Worm (Caenorhabditis elegans) whole organism, L2 larva: Measurements from ENCODE around the gene F56A8.9.

ENCODE experiments used
- blmp-1 ChIP-seq: sonication (generic microtip); optimal IDR thresholded peaks from 2 replicates; lab custom pipeline; 2017; ENCODE audit warnings: missing genetic modification characterization, mild to moderate bottlenecking, missing compliant biosample characterization, antibody characterized with exemption, moderate library complexity; ENCODE audit not compliant: insufficient read depth
- ceh-82 ChIP-seq: fragments of 150-350 bp; optimal IDR thresholded peaks from 2 replicates; lab custom pipeline; 2014; ENCODE audit warnings: missing biosample characterization, missing genetic modification characterization
- lsy-2 ChIP-seq, 2 experiments: fragments of 150-350 bp in 1 of 2; sonication (generic microtip) in 1 of 2; optimal IDR thresholded peaks; 2 replicates each; lab custom pipeline; 2014 to 2017; ENCODE audit warnings: missing biosample characterization in 2 of 2, missing genetic modification characterization in 2 of 2
- mab-5 ChIP-seq: fragments of 150-350 bp; optimal IDR thresholded peaks from 2 replicates; lab custom pipeline; 2014; ENCODE audit warnings: missing biosample characterization, missing genetic modification characterization
- nhr-237 ChIP-seq: fragments of 150-350 bp; optimal IDR thresholded peaks from 2 replicates; lab custom pipeline; 2014; ENCODE audit warnings: missing biosample characterization, missing genetic modification characterization
- snpc-4 ChIP-seq: fragments of 150-350 bp; optimal IDR thresholded peaks from 2 replicates; lab custom pipeline; 2014; ENCODE audit warnings: missing biosample characterization, missing genetic modification characterization
- ztf-11 ChIP-seq: sonication (generic microtip); optimal IDR thresholded peaks from 2 replicates; lab custom pipeline; 2017; ENCODE audit warnings: missing biosample characterization, missing genetic modification characterization

DNA sequence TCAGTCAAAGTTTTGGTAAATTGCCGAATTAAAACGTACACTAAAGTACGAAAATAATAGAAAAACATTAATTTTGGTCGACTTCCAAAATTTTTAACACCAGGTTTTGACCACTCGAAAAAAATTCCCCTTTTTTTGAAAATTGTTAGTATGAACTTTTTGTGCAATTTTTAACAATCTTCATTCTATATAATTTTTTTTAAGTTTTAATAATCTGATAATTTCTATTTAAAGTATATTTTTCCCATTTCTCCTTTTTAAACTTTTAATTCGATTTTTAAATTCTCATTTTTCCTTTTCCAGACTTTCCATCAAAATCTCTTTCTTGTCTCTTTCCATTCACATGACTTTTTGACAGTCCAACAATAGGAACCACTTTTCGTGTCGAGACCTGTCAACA, 22.5 kb downstream of the F56A8.9 start, which contains the start of gene unc-64:
- no peak for TF ChIP-seq nhr-237 (tag; lab: Kevin White, UChicago)
- TF ChIP-seq lsy-2 (tag; optimal IDR thresholded peaks at IDR 0.05; lab: Kevin White, UChicago), result no peak
- TF ChIP-seq ztf-11 (tag; lab: Kevin White, UChicago), result no peak
- no peak for TF ChIP-seq snpc-4 (tag; lab: Kevin White, UChicago)
- TF ChIP-seq ceh-82 (tag; lab: Kevin White, UChicago), result no peak
- no peak for TF ChIP-seq blmp-1 (tag; lab: Kevin White, UChicago)
- no peak for TF ChIP-seq mab-5
